Worm (Caenorhabditis elegans): ENCODE measurements around the gene nhr-118.
"Not testable (repeated sequence)": the region's sequence is repeated elsewhere in the genome, so short reads cannot be mapped to it uniquely, and the experiment has no call there.

nhr-118 gene

ce11 chrV:4429576-4429975, 22.0 kb downstream of the nhr-118 start, which contains the start of gene Y47D7A.12:
Gene Y47D7A.12 (minus strand): TSS chrV:4429676.
- TF ChIP-seq lin-38 (GFP tag; IDR thresholded peaks at IDR 0.05) (no peak), madf-9 (GFP tag; conservative IDR thresholded peaks at IDR 0.05) (no peak), mep-1 (tag; optimal IDR thresholded peaks at IDR 0.05) (no peak), ceh-20 (GFP tag; IDR thresholded peaks at IDR 0.05) (no peak), nhr-10 (tag; optimal IDR thresholded peaks at IDR 0.05) (no peak), nhr-42 (GFP tag; IDR thresholded peaks at IDR 0.05) (no peak), lir-3 (tag; optimal IDR thresholded peaks at IDR 0.05) (no peak), ces-1 (GFP tag; optimal IDR thresholded peaks at IDR 0.05) (no peak), aha-1 (tag) (no peak), zfp-2 (tag; optimal IDR thresholded peaks at IDR 0.05) (no peak), Y5F2A.4 (GFP tag; optimal IDR thresholded peaks at IDR 0.05) (no peak), nhr-41 (GFP tag; IDR thresholded peaks at IDR 0.05) (no peak), F10B5.3 (tag; optimal IDR thresholded peaks at IDR 0.05) (no peak), F26F4.8 (GFP tag; conservative IDR thresholded peaks at IDR 0.05) (no peak), duxl-1 (tag; optimal IDR thresholded peaks at IDR 0.05; ENCODE audit: poor library complexity) (no peak), snpc-4 (tag; optimal IDR thresholded peaks at IDR 0.05) (no peak), nhr-25 (tag; optimal IDR thresholded peaks at IDR 0.05; ENCODE audit: borderline replicate concordance, insufficient read depth) (no peak), ceh-82 (tag; optimal IDR thresholded peaks at IDR 0.05) (no peak), gei-8 (GFP tag; optimal IDR thresholded peaks at IDR 0.05) (no peak)

ce11 chrV:4432196-4432595, 24.6 kb downstream of the nhr-118 start:
- TF ChIP-seq unc-62 (GFP tag; optimal IDR thresholded peaks at IDR 0.05 in 1 of 2) (peak in 1 of 2 experiments; percentile 22), set-16 (GFP tag; IDR thresholded peaks at IDR 0.05) (peak; percentile 46; the same call in 1 of the 2 replicates)
- not testable (repeated sequence) for TF ChIP-seq unc-62 (tag; optimal IDR thresholded peaks at IDR 0.05)

ce11 chrV:4432783-4433237, 25.2 kb downstream of the nhr-118 start, which contains the start of gene Y47D7A.15:
Gene Y47D7A.15 (minus strand): TSS chrV:4433187.
- no peak for TF ChIP-seq nhr-77 (tag; optimal IDR thresholded peaks at IDR 0.05)
- no peak for TF ChIP-seq dve-1 (tag; optimal IDR thresholded peaks at IDR 0.05; ENCODE audit: insufficient read depth)
- 0 out of 2 replicates have a peak, but pooled peaks have one; percentile 45 for TF ChIP-seq dmd-8 (GFP tag; IDR thresholded peaks at IDR 0.05)
- TF ChIP-seq saeg-2 (GFP tag; IDR thresholded peaks at IDR 0.05), result no peak
- TF ChIP-seq spr-1 (tag; optimal IDR thresholded peaks at IDR 0.05), result no peak
- no peak for TF ChIP-seq zfp-2 (tag; optimal IDR thresholded peaks at IDR 0.05)
- no peak for TF ChIP-seq lim-7 (GFP tag; IDR thresholded peaks at IDR 0.05)
- TF ChIP-seq zip-2 (tag; optimal IDR thresholded peaks at IDR 0.05), result no peak
- TF ChIP-seq daf-16 (GFP tag; optimal IDR thresholded peaks at IDR 0.05), result no peak
- no peak for TF ChIP-seq daf-16 (tag; optimal IDR thresholded peaks at IDR 0.05)
- TF ChIP-seq aha-1 (tag), result peak; percentile 82
- peak; percentile 96 for TF ChIP-seq set-16 (GFP tag; IDR thresholded peaks at IDR 0.05)
- TF ChIP-seq dmd-6 (GFP tag; IDR thresholded peaks at IDR 0.05), result no peak
- no peak for TF ChIP-seq nhr-41 (GFP tag; IDR thresholded peaks at IDR 0.05)
- no peak for TF ChIP-seq lin-38 (GFP tag; IDR thresholded peaks at IDR 0.05)

ce11 chrV:4435411-4435981, 27.9 kb downstream of the nhr-118 start, which contains the start of gene Y47D7A.13:
Gene Y47D7A.13 (minus strand): TSS chrV:4435927.
- 0 out of 2 replicates have a peak, but pooled peaks have one; percentile 17 for TF ChIP-seq lin-38 (GFP tag; IDR thresholded peaks at IDR 0.05)
- TF ChIP-seq egl-43 (GFP tag; IDR thresholded peaks at IDR 0.05), result no peak
- TF ChIP-seq pha-4 (GFP tag; IDR thresholded peaks at IDR 0.05), result no peak; the same call in 1 of the 2 replicates
- TF ChIP-seq pha-4 (tag; optimal IDR thresholded peaks at IDR 0.05), result no peak
- TF ChIP-seq set-16 (GFP tag; IDR thresholded peaks at IDR 0.05), result peak; percentile 96

Data from whole organism, L4 larva.